Fruit fly (Drosophila melanogaster): Measurements from ENCODE around the gene Vha68-3.

Vha68-3 gene

DNA sequence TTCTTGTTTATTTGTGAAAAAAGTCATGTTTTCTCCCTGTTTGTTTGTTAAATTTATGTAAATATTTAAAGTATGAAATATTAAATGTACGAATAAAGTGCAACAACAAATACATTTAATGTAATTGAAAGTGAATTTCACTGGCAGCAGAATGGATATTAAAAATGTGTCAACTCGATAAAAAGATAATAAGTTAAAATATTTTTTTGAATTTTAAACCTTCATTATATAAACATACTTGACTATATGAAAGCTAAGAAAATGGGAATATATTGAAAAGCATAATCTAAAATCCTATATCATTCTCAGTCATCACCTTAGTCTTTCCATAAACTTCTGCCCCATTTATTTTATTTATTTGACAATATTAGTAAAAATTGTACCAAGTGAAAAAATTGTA is at the start of gene Vha68-3:
Gene Vha68-3 (plus strand): TSS at position 301 of the 400 bp plus-strand sequence.
- no peak for TF ChIP-seq noc (tag; optimal IDR thresholded peaks at IDR 0.05)

DNA sequence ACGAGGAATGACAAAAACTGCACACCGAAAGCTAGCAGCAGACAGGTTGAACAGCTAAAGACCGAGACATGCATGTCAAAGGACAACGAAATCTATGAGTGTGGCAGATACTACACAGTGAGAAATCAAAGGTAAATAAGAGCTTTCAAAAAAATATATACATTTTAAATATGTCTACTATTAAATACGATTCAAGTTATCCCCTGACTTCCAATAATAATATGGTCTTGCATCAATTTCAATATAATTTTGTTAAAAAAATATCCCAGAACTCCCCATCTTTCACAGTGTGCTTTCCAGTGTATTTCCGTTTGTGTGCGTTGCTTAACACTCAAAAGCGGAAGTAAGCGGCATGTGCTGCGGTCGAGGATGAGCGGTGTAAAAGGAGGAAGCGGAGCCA is 45.6 kb upstream of the Vha68-3 start:
- TF ChIP-seq noc (tag; optimal IDR thresholded peaks at IDR 0.05), result no peak

DNA sequence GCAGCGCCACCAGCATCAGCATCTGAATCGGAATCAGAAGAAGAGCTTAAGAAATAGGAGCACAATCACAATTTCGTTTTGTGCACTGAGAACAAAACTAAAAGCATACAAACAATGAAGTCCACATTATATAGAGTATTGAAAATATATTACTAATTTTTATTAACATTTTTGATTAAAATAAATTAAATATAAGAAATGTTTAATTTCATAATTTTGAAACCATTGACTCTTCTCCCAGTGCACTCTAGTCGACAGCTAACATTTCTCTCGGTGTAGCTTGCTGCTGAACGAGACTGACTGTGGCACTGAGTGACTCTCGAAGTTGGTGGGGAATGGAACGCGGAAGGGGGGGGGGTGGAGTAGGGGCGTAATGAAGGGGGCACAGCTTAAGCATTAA is 27.9 kb upstream of the Vha68-3 start:
- TF ChIP-seq noc (tag; optimal IDR thresholded peaks at IDR 0.05), result no peak

DNA sequence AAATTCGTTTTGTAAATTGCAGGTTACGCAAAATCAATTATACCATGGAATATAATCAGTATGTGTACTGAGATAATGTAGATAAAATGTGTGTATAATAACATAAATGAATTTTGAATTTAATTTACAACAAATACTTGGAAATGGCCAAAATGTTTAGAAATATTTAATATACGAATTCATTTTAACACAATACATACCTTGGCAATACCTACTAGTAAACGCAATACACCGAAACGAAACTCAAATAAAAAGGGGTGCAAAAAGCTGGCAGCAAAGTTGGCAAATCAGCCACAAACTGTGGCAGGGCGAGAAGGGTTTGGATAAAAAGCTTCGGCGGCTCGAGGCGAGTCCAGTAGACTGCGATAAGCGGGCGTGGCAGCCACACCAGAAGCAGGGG is 12.3 kb upstream of the Vha68-3 start, which contains the start of gene CG16800:
Gene CG16800 (plus strand): TSS at position 301 of the 400 bp plus-strand sequence.
- no peak for TF ChIP-seq noc (tag; optimal IDR thresholded peaks at IDR 0.05)

DNA sequence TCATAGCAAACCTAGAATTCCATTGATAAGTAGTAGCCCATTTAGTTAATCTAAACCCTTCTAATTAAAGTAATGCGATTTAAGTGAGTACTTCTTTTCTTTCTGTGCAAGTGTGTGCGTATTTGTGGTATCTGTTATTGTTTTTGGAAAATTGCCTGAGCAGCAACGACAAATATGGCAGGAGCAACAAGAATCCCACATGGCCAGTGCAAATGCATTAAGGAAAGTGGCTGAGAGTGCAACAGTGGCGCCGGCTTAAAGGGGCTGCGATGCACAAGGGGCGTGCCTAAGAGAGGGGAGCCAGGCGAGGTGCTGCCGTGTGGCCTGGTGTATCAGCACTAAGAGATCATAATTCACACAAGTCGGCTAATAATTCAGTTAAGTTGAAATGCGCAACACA is 9.0 kb upstream of the Vha68-3 start:
- TF ChIP-seq noc (tag; optimal IDR thresholded peaks at IDR 0.05), result no peak

DNA sequence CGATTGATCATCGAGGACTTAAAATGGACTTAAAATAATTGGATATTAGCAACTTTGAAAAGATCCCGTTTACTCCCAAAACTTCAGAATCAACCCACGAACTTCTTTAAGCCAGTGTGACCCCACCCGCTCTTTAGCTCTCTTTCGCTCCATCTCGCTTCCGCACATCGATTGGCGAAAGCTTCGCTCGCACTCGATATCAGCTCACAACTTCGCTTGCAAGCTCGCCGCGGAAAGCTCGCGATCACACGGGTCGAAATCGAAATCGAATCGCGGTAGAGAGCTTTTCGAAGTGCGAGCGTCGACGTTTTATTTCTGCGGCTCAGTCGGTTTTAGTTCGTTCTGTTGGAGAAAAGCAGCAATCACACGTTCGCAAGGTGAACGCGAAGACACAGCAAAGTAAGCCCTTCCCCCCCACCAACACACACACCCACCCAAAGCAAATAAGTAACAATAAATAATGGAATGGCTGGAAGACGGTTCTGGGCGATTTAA is 4.5 kb upstream of the Vha68-3 start, which contains the start of gene Vha68-2:
Gene Vha68-2 (plus strand): TSS at position 278 of the 495 bp plus-strand sequence.
- TF ChIP-seq noc (tag; optimal IDR thresholded peaks at IDR 0.05), result peak; percentile 16

DNA sequence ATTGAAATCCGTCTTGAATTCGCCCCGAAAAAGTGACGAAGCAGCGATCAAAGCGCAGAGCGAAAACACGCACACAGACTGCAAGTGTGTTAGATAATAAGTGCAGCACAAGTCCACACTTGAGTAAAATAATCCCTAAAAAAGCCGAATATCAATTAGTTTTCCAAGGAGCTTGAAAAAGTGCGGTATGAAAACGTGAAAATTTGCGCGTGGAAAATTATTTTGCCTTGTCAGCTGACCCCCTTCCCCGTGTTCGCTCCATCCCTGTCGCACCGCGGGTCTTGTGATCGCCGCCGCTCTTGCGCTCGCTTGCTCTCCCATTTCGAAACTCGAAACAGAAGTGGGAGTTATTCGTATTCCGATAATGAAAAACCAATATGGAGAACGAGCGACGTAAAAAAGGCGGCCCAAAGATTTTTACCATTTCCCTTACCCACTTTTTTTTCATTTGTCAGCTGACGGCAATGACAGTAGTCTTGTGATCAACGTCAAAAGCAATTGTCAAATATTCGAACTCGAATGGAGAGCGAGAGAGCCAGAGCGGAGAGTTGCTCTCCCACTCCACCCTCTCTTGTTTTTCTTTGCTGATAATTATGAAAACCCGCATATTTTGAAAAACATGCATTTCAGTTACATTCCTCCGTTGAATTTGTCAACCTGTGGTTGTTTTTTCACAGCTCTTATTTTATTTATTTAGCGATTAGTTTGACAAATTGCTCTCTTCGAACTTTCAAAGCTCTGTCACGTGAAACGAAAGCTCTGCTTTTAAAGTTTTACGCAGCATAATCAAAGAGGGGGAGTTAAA is 3.8 kb upstream of the Vha68-3 start:
- TF ChIP-seq noc (tag; optimal IDR thresholded peaks at IDR 0.05), result no peak

DNA sequence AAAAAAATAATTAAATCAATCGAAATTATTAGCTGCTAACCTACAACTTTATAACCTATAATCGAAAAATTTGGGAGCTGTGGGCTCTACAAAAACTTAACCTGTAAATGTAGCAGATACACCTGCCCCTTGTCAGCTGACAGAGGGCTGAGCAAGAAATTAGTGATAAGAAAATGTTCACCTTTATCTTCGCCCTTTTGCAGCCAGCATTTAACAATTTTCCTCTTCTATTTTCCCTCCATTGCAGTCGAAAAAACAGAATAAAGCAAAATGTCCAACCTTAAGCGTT is 3.3 kb upstream of the Vha68-3 start:
- no peak for TF ChIP-seq noc (tag; optimal IDR thresholded peaks at IDR 0.05)

DNA sequence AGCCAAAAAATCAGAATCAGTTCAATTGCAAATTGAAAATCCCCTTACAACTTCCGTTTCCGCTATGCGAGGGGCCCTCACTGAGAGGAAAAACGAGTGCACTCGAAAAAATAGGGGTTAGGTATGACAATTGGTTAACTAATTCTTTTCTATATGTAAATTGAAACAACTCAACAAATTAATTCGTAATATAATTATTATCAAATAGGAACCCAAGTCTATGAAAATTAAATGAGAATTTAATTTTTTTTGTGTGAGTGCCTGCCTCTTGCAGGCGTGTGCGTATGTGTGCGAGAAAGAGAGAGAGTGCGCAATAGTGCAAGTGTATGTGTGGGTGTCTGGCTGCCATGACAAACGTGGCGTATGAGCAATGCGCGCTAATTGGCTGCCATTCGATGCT is 3.5 kb downstream of the Vha68-3 start:
- TF ChIP-seq noc (tag; optimal IDR thresholded peaks at IDR 0.05), result no peak

DNA sequence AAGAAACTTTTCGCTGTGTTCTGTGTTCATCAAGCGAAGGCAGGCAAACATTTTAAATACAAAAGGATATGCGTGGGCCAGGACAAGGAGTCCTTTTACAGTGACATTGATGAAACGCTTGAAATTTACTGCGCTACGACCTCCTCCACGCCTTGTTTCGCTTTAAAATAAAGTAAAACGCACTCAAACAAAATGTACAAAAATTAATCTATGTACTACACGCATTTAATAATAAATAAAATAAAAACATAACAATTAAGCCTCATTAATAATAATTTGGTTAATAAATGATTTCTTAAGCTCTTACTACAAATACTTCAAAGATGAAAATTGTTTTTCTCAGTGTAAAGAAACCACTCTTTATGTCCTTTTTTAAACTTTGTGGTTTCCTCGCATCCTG is 6.5 kb downstream of the Vha68-3 start:
- TF ChIP-seq noc (tag; optimal IDR thresholded peaks at IDR 0.05), result no peak

DNA sequence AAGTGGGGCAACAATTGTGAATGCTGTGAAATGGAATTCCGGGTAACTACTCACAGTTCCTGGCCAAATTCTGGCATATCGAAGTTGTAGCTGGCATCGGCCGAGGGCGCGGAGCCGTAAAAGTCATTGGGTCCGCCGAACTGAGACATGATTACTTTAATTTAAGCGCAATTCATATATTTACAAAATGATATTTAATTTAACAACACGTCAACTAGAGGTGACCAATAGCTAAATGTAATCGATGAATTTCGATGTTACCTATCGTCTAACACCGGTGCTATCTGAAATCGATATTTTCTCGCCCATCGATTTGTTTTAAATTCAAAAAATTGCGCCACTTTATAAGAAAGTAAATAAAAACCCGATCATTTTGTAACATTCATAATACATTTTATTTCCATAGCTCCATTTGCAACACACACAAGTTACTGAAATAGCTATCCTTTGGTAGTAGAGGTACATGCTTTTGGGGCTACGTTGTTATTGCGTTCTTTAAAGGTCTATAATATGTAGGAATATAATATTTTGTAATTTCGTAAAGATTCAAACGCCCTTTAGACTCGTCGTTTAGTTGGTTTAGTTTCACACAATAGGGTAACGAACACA is 21.9 kb downstream of the Vha68-3 start, which contains the start of gene Yip1d1:
Gene Yip1d1 (minus strand): TSS at position 243 of the 609 bp plus-strand sequence.
- TF ChIP-seq noc (tag; optimal IDR thresholded peaks at IDR 0.05), result no peak

DNA sequence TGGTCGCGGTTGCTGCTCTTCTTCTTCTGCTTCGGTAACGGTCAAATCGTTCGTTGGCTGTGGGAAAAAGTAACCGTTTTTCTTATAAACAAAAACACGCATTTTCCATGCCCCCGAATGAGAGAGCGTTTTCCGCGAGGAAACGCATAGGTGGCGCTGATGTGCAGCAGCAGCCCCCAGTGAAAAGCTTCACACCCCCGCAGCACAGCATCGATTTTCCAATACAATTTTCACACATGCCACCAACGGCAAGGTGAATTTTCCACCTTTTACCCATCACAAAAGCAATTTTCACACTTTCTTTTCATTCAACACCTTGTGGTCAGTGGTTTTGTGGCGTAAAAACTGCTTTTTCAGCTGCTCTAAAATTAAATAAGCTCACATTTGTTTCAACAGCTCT is 25.1 kb downstream of the Vha68-3 start:
- no peak for TF ChIP-seq noc (tag; optimal IDR thresholded peaks at IDR 0.05)

DNA sequence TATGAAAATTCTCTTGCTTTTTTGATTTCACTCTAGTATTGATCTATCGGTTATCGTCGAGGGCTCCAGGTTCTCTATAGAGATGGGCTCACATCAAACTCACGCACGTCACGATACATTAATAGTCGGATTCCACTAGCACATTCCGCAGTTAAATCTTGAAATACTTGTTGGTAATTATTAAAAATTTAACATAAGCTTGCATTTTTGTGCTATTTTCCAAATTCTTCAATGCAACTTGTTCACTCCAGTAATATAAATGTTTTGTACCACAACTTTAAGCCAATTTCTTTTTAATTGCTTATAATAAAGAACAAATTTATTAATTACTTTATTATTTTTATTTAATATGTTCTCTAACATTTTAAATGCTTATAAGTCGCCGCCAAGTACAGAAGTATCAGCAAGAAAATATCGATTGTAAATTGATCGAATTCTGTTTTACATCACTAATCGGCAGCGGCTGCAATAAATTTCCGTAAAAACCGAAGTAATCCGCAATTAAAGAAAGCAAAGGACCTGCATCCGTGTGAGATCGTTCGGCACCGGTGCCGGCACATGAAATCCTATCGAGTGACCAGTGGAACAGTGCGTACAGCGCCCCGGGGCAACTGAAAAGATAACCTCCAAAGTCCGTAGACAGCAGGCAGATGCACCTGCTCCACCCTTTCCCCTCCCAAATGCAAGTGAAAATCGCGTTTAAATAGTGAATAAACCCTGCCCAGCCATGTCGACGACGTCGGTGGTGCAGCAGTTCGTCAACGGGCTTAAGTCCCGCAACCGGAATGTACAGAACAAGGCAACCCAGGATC is 25.7 kb downstream of the Vha68-3 start, which contains the start of the genes Vha68-1 and mTor:
Gene Vha68-1 (minus strand): TSS at position 49 of the 812 bp plus-strand sequence.
Gene mTor (plus strand): TSS at position 422 of the 812 bp plus-strand sequence.
- TF ChIP-seq noc (tag; optimal IDR thresholded peaks at IDR 0.05), result no peak

DNA sequence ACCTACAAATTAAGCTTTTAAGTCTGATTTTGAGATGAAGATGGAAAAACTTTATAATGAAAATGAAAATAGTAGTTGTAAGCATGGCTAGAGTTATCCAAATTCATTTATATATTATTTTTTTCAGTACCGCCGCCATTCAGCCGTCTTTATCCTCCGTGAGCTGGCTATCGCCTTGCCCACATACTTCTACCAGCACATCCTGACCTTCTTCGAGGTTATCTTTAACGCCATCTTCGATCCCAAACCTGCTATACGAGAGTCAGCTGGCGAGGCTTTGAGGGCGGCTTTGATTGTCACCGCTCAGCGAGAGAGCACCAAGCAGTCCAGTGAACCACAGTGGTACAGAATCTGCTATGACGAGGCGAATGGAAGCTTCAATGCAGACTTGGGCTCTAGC is 26.7 kb downstream of the Vha68-3 start:
- no peak for TF ChIP-seq noc (tag; optimal IDR thresholded peaks at IDR 0.05)

DNA sequence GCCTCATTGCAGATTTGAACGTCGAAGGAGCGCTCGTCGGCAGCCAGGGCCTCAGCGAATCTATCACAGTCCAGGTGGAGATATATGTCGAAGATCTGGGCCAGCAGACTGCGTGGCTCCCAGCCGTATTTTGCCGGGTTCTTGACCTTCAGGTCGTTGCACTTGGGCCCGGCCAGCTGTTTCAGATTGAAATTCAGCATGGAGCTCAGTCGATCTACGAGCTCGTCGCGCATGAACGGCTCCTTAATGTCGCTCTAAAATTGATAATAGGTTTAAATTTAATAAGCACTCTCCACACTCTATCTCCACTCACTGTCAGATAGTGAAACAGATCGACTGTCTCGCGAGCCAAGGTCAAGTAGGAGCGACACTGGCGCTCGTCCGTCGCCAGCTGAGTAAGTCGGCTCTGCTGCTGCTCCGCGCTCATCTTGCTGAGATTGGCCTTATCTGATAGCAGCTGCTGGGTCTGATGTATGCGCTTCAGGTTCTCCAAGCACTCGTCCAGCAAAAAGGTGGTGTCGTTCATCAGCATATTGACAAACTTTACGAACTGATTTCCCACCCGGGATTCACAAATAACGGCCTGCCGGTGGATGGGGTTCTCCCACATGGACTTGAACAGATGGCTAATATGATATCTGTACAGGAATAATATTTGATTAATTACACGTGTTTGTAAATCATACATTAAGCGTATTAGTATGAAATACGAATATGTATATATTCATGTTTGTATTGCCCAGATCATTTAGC is 35.6 kb downstream of the Vha68-3 start:
- no peak for TF ChIP-seq noc (tag; optimal IDR thresholded peaks at IDR 0.05)

Data from whole organism, larva.